Worm (Caenorhabditis elegans) whole organism, L4 larva: ENCODE results near the gene T10B10.4.

Experiments
- T20F7.1 ChIP-seq: fragments of 200-800 bp; sonication (Bioruptor generic); optimal IDR thresholded peaks from 2 replicates; lab custom pipeline; 2018; ENCODE audit warnings: mild to moderate bottlenecking, missing genetic modification characterization, missing compliant biosample characterization
- Y5F2A.4 ChIP-seq: fragments of 200-800 bp; sonication (Bioruptor generic); optimal IDR thresholded peaks from 2 replicates; lab custom pipeline; 2018; ENCODE audit warnings: mild to moderate bottlenecking, missing genetic modification characterization, missing compliant biosample characterization
- ZK546.5 ChIP-seq, 2 experiments: sonication (generic microtip); optimal IDR thresholded peaks; 2 replicates each; lab custom pipeline; 2017; ENCODE audit warnings: missing biosample characterization in 2 of 2, missing genetic modification characterization in 2 of 2
- aha-1 ChIP-seq: fragments of 150-350 bp; peaks from one replicate; lab custom pipeline; 2014; ENCODE audit warnings: missing biosample characterization, missing genetic modification characterization
- aly-2 ChIP-seq: sonication (generic microtip); optimal IDR thresholded peaks from 2 replicates; lab custom pipeline; 2018; ENCODE audit warnings: missing biosample characterization, missing genetic modification characterization
- ama-1 ChIP-seq: fragments of 150-350 bp; optimal IDR thresholded peaks from 2 replicates; lab custom pipeline; 2014; ENCODE audit warnings: inconsistent platforms, mixed read lengths
- arid-1 ChIP-seq: fragments of 200-800 bp; sonication (Bioruptor generic); conservative IDR thresholded peaks from 2 replicates; pipeline ENCODE4 v1.3.6; 2022; ENCODE audit warnings: missing genetic modification reagents, missing genetic modification characterization, missing compliant biosample characterization
- daf-12 ChIP-seq: fragments of 150-350 bp; optimal IDR thresholded peaks from 2 replicates; lab custom pipeline; 2014; ENCODE audit warnings: missing biosample characterization, missing genetic modification reagents, missing genetic modification characterization
- daf-16 ChIP-seq, 3 experiments: sonication (generic microtip); optimal IDR thresholded peaks; 2 replicates each; lab custom pipeline; 2016 to 2017; ENCODE audit warnings: missing genetic modification characterization in 3 of 3, missing genetic modification reagents in 3 of 3, mild to moderate bottlenecking in 2 of 3, missing compliant biosample characterization in 2 of 3, missing biosample characterization in 1 of 3, moderate library complexity in 1 of 3
- daf-19 ChIP-seq: fragments of 200-800 bp; sonication (Bioruptor generic); conservative IDR thresholded peaks from 2 replicates; pipeline ENCODE4 v1.3.6; 2022; ENCODE audit warnings: missing genetic modification characterization, missing compliant biosample characterization
- dmd-6 ChIP-seq: fragments of 200-800 bp; sonication (Bioruptor generic); IDR thresholded peaks from 2 replicates; pipeline ENCODE4 v1.3.6; 2022; ENCODE audit warnings: missing genetic modification reagents, missing genetic modification characterization, missing compliant biosample characterization
- dmd-9 ChIP-seq: fragments of 200-800 bp; sonication (Bioruptor generic); IDR thresholded peaks from 2 replicates; pipeline ENCODE4 v1.3.6; 2022; ENCODE audit warnings: missing genetic modification reagents, missing genetic modification characterization, missing compliant biosample characterization
- dpl-1 ChIP-seq: fragments of 150-350 bp; optimal IDR thresholded peaks from 2 replicates; lab custom pipeline; 2014; ENCODE audit warnings: missing biosample characterization, missing genetic modification reagents, missing genetic modification characterization
- egl-27 ChIP-seq: sonication (generic microtip); optimal IDR thresholded peaks from 3 replicates; lab custom pipeline; 2017; ENCODE audit warnings: missing biosample characterization, missing genetic modification reagents, missing genetic modification characterization
- egl-43 ChIP-seq: fragments of 200-800 bp; sonication (Bioruptor generic); IDR thresholded peaks from 2 replicates; pipeline ENCODE4 v1.3.6; 2022; ENCODE audit warnings: missing genetic modification reagents, missing genetic modification characterization, missing compliant biosample characterization
- hif-1 ChIP-seq, 2 experiments: sonication (generic microtip); optimal IDR thresholded peaks; 2 replicates each; lab custom pipeline; 2016 to 2017; ENCODE audit warnings: missing compliant biosample characterization in 2 of 2, missing genetic modification characterization in 2 of 2, missing genetic modification reagents in 2 of 2, missing genotype in 2 of 2, mild to moderate bottlenecking in 1 of 2
- hlh-11 ChIP-seq: fragments of 200-800 bp; sonication (Bioruptor generic); optimal IDR thresholded peaks from 2 replicates; lab custom pipeline; 2018; ENCODE audit warnings: mild to moderate bottlenecking, missing genetic modification characterization, missing compliant biosample characterization
- hlh-30 ChIP-seq: sonication (generic microtip); optimal IDR thresholded peaks from 2 replicates; lab custom pipeline; 2017; ENCODE audit warnings: antibody characterized with exemption, mild to moderate bottlenecking, missing genetic modification characterization, missing compliant biosample characterization; ENCODE audit not compliant: insufficient read depth
- hmg-1.1 ChIP-seq: fragments of 200-800 bp; sonication (Bioruptor generic); IDR thresholded peaks from 2 replicates; pipeline ENCODE4 v1.3.6; 2022; ENCODE audit warnings: missing genetic modification reagents, missing genetic modification characterization, missing compliant biosample characterization
- lin-15B ChIP-seq: fragments of 150-350 bp; sonication (generic microtip); optimal IDR thresholded peaks from 3 replicates; lab custom pipeline; 2014; ENCODE audit warnings: missing biosample characterization, missing genetic modification characterization
- lir-3 ChIP-seq: sonication (generic microtip); optimal IDR thresholded peaks from 2 replicates; lab custom pipeline; 2016; ENCODE audit warnings: mild to moderate bottlenecking, missing genetic modification characterization, missing compliant biosample characterization
- lsy-2 ChIP-seq, 2 experiments: fragments of 150-350 bp in 1 of 2; sonication (generic microtip) in 1 of 2; optimal IDR thresholded peaks; 2 replicates each; lab custom pipeline; 2014 to 2017; ENCODE audit warnings: missing biosample characterization in 2 of 2, missing genetic modification characterization in 2 of 2
- madf-9 ChIP-seq: fragments of 200-800 bp; sonication (Bioruptor generic); conservative IDR thresholded peaks from 2 replicates; pipeline ENCODE4 v1.3.6; 2022; ENCODE audit warnings: missing genetic modification reagents, missing genetic modification characterization, missing compliant biosample characterization
- mdt-29 ChIP-seq: fragments of 200-800 bp; sonication (Bioruptor generic); IDR thresholded peaks from 2 replicates; pipeline ENCODE4 v1.3.6; 2022; ENCODE audit warnings: missing genetic modification reagents, missing genetic modification characterization, missing compliant biosample characterization
- mep-1 ChIP-seq: fragments of 150-350 bp; sonication (generic microtip); optimal IDR thresholded peaks from 3 replicates; lab custom pipeline; 2014; ENCODE audit warnings: missing biosample characterization, missing genetic modification characterization
- mes-2 ChIP-seq: sonication (generic microtip); optimal IDR thresholded peaks from 2 replicates; lab custom pipeline; 2016; ENCODE audit warnings: missing genotype, mild to moderate bottlenecking, missing genetic modification characterization, missing compliant biosample characterization; ENCODE audit not compliant: poor library complexity, severe bottlenecking
- nhr-11 ChIP-seq: fragments of 150-350 bp; optimal IDR thresholded peaks from 2 replicates; lab custom pipeline; 2014; ENCODE audit warnings: missing biosample characterization, missing genetic modification characterization
- nhr-111 ChIP-seq: fragments of 200-800 bp; sonication (Bioruptor generic); optimal IDR thresholded peaks from 2 replicates; lab custom pipeline; 2018; ENCODE audit warnings: mild to moderate bottlenecking, missing genetic modification characterization, missing compliant biosample characterization
- nhr-25 ChIP-seq: sonication (generic microtip); optimal IDR thresholded peaks from 2 replicates; lab custom pipeline; 2017; ENCODE audit warnings: missing genetic modification characterization, mild to moderate bottlenecking, missing compliant biosample characterization, antibody characterized with exemption, moderate library complexity, borderline replicate concordance; ENCODE audit not compliant: insufficient read depth
- nhr-28 ChIP-seq: fragments of 150-350 bp; optimal IDR thresholded peaks from 2 replicates; lab custom pipeline; 2014; ENCODE audit warnings: missing biosample characterization, missing genetic modification characterization
- nhr-41 ChIP-seq: fragments of 200-800 bp; sonication (Bioruptor generic); IDR thresholded peaks from 2 replicates; pipeline ENCODE4 v1.3.6; 2022; ENCODE audit warnings: missing genetic modification reagents, missing genetic modification characterization, missing compliant biosample characterization
- nhr-48 ChIP-seq: sonication (generic microtip); optimal IDR thresholded peaks from 2 replicates; lab custom pipeline; 2016; ENCODE audit warnings: mild to moderate bottlenecking, missing genetic modification characterization, missing compliant biosample characterization
- nhr-6 ChIP-seq: fragments of 150-350 bp; optimal IDR thresholded peaks from 2 replicates; lab custom pipeline; 2014; ENCODE audit warnings: missing biosample characterization, missing genetic modification characterization
- nhr-76 ChIP-seq: fragments of 150-350 bp; optimal IDR thresholded peaks from 2 replicates; lab custom pipeline; 2014; ENCODE audit warnings: missing biosample characterization, missing genetic modification characterization
- pha-4 ChIP-seq, 2 experiments: fragments of 150-350 bp in 1 of 2; fragments of 200-800 bp in 1 of 2; sonication (Bioruptor generic) in 1 of 2; IDR thresholded peaks in 1 of 2; optimal IDR thresholded peaks in 1 of 2; 2 replicates each; pipeline versions ENCODE4 v1.3.6 to Lab custom; 2014 to 2022; ENCODE audit warnings: missing genetic modification characterization in 2 of 2, missing genetic modification reagents in 2 of 2, missing biosample characterization in 1 of 2, missing compliant biosample characterization in 1 of 2
- pqm-1 ChIP-seq: sonication (generic microtip); optimal IDR thresholded peaks from 2 replicates; lab custom pipeline; 2017; ENCODE audit warnings: missing biosample characterization, missing genetic modification characterization
- saeg-2 ChIP-seq: fragments of 200-800 bp; sonication (Bioruptor generic); IDR thresholded peaks from 2 replicates; pipeline ENCODE4 v1.3.6; 2022; ENCODE audit warnings: missing genetic modification reagents, missing genetic modification characterization, missing compliant biosample characterization
- set-16 ChIP-seq: fragments of 200-800 bp; sonication (Bioruptor generic); IDR thresholded peaks from 2 replicates; pipeline ENCODE4 v1.3.6; 2022; ENCODE audit warnings: missing genetic modification reagents, missing genetic modification characterization, missing compliant biosample characterization
- skn-1 ChIP-seq: fragments of 150-350 bp; optimal IDR thresholded peaks from 2 replicates; lab custom pipeline; 2014; ENCODE audit warnings: missing biosample characterization, missing genetic modification characterization
- spr-3 ChIP-seq: fragments of 200-800 bp; sonication (Bioruptor generic); optimal IDR thresholded peaks from 2 replicates; lab custom pipeline; 2018; ENCODE audit warnings: mild to moderate bottlenecking, missing genetic modification characterization, missing compliant biosample characterization
- unc-39 ChIP-seq: sonication (generic microtip); optimal IDR thresholded peaks from 2 replicates; lab custom pipeline; 2017; ENCODE audit warnings: missing biosample characterization, missing genetic modification characterization
- unc-62 ChIP-seq, 3 experiments: fragments of 150-350 bp in 1 of 3; sonication (generic microtip); optimal IDR thresholded peaks in 2 of 3; peaks in 1 of 3; 1 replicate in 1 of 3; 2 replicates in 2 of 3; lab custom pipeline; 2014 to 2017; ENCODE audit warnings: missing biosample characterization in 3 of 3, missing genetic modification characterization in 3 of 3, missing genetic modification reagents in 3 of 3, missing genotype in 1 of 3
- zag-1 ChIP-seq: fragments of 150-350 bp; optimal IDR thresholded peaks from 2 replicates; lab custom pipeline; 2014; ENCODE audit warnings: missing biosample characterization, missing genetic modification characterization
- zip-11 ChIP-seq: fragments of 200-800 bp; sonication (Bioruptor generic); IDR thresholded peaks from 2 replicates; pipeline ENCODE4 v1.3.6; 2022; ENCODE audit warnings: missing genetic modification characterization, missing compliant biosample characterization
- zip-2 ChIP-seq: fragments of 150-350 bp; optimal IDR thresholded peaks from 2 replicates; lab custom pipeline; 2014; ENCODE audit warnings: missing biosample characterization, missing genetic modification characterization

The T10B10.4 gene

ce11 chrX:15181454-15181853, 8.5 kb upstream of the T10B10.4 start, which contains the start of gene pkhm-2 (continued):
- TF ChIP-seq unc-39 = no peak
- TF ChIP-seq T20F7.1 = no peak
- TF ChIP-seq unc-62 (GFP tag; optimal IDR thresholded peaks at IDR 0.05 in 1 of 2; lab: Kevin White, UChicago) = peak in 1 of 2 experiments; percentile 99
- TF ChIP-seq unc-62 (tag; optimal IDR thresholded peaks at IDR 0.05; lab: Kevin White, UChicago) = no peak
- TF ChIP-seq nhr-48 (tag; lab: Kevin White, UChicago) = peak; percentile 82
- peak; percentile 51; the same call in 1 of the 2 replicates for TF ChIP-seq set-16 (GFP tag; lab: Robert Waterston, UW)
- TF ChIP-seq lin-15B (tag; lab: Kevin White, UChicago) = no peak
- peak; percentile 8 for TF ChIP-seq nhr-111
- no peak for TF ChIP-seq aly-2
- TF ChIP-seq nhr-25 (tag; lab: Kevin White, UChicago) = peak; percentile 74
- no peak for TF ChIP-seq zip-11 (GFP tag; lab: Robert Waterston, UW)
- peak; percentile 75 for TF ChIP-seq dmd-9 (GFP tag; lab: Robert Waterston, UW)
- peak; percentile 91 for TF ChIP-seq hlh-30 (tag; lab: Kevin White, UChicago)
- no peak for TF ChIP-seq zag-1 (tag; lab: Kevin White, UChicago)
- peak; percentile 97 for TF ChIP-seq nhr-6
- no peak for TF ChIP-seq skn-1 (tag; lab: Kevin White, UChicago)
- TF ChIP-seq nhr-28 (tag; lab: Kevin White, UChicago) = peak; percentile 82

ce11 chrX:15188510-15188909, 1.4 kb upstream of the T10B10.4 start:
- TF ChIP-seq daf-12 (tag; lab: Kevin White, UChicago) (no peak), spr-3 (GFP tag; lab: Kevin White, UChicago) (no peak), nhr-41 (GFP tag; lab: Robert Waterston, UW) (no peak), pha-4 (GFP tag; IDR thresholded peaks at IDR 0.05; lab: Robert Waterston, UW) (no peak), pha-4 (tag; optimal IDR thresholded peaks at IDR 0.05; lab: Kevin White, UChicago) (no peak), madf-9 (GFP tag; lab: Robert Waterston, UW) (no peak), pqm-1 (tag; lab: Kevin White, UChicago) (no peak), lir-3 (tag; lab: Kevin White, UChicago) (no peak), egl-43 (no peak), aha-1 (tag; lab: Kevin White, UChicago) (no peak), daf-16 (GFP tag; optimal IDR thresholded peaks at IDR 0.05; lab: Kevin White, UChicago) (no peak), daf-16 (tag; optimal IDR thresholded peaks at IDR 0.05; lab: Kevin White, UChicago) (no peak), hlh-30 (tag; lab: Kevin White, UChicago) (no peak), nhr-11 (tag; lab: Kevin White, UChicago) (no peak), nhr-76 (tag; lab: Kevin White, UChicago) (no peak), dmd-6 (GFP tag; lab: Robert Waterston, UW) (no peak)
- TF ChIP-seq, all 104 proteins: peak for 0

- TF ChIP-seq egl-27 (tag; lab: Kevin White, UChicago) (no peak), arid-1 (no peak), mep-1 (tag; lab: Kevin White, UChicago) (peak; percentile 60), lsy-2 (tag; optimal IDR thresholded peaks at IDR 0.05; lab: Kevin White, UChicago) (peak; percentile 17 to 30), zip-11 (GFP tag; lab: Robert Waterston, UW) (no peak), daf-19 (GFP tag; lab: Robert Waterston, UW) (no peak), hif-1 (tag; optimal IDR thresholded peaks at IDR 0.05; lab: Kevin White, UChicago) (peak in 1 of 2 experiments; percentile 28), ZK546.5 (tag; optimal IDR thresholded peaks at IDR 0.05; lab: Kevin White, UChicago) (no peak), lin-15B (tag; lab: Kevin White, UChicago) (no peak), zip-2 (tag; lab: Kevin White, UChicago) (no peak), Y5F2A.4 (GFP tag; lab: Kevin White, UChicago) (no peak), saeg-2 (GFP tag; lab: Robert Waterston, UW) (no peak), ama-1 (lab: Kevin White, UChicago) (no peak), egl-43 (peak; percentile 76), mes-2 (tag; lab: Kevin White, UChicago) (peak; percentile 33), unc-62 (GFP tag; optimal IDR thresholded peaks at IDR 0.05 in 1 of 2; lab: Kevin White, UChicago) (peak in 1 of 2 experiments; percentile 98), unc-62 (tag; optimal IDR thresholded peaks at IDR 0.05; lab: Kevin White, UChicago) (no peak), dpl-1 (no peak), hmg-1.1 (GFP tag; lab: Robert Waterston, UW) (peak; percentile 73), hlh-11 (peak; percentile 78), nhr-111 (no peak), mdt-29 (GFP tag; lab: Robert Waterston, UW) (no peak), zag-1 (tag; lab: Kevin White, UChicago) (no peak)
Observed at ce11 chrX:15188986-15189675, 792 bp upstream of the T10B10.4 start.
